Worm (Caenorhabditis elegans): ENCODE results near the gene F26D2.10.

ce11 chrV:16429503-16429902, at the start of gene F26D2.10:
- TF ChIP-seq snpc-4 (tag; optimal IDR thresholded peaks at IDR 0.05): no peak
- TF ChIP-seq bed-3 (GFP tag; optimal IDR thresholded peaks at IDR 0.05): no peak
- no peak for TF ChIP-seq unc-62 (GFP tag; optimal IDR thresholded peaks at IDR 0.05)
- TF ChIP-seq ceh-39 (tag; optimal IDR thresholded peaks at IDR 0.05): no peak
- TF ChIP-seq unc-39 (tag; optimal IDR thresholded peaks at IDR 0.05): no peak
- no peak for TF ChIP-seq drap-1 (GFP tag; optimal IDR thresholded peaks at IDR 0.05)
- no peak for TF ChIP-seq pha-4 (tag; optimal IDR thresholded peaks at IDR 0.05)
- no peak for TF ChIP-seq nhr-76 (tag; optimal IDR thresholded peaks at IDR 0.05)
- no peak for TF ChIP-seq ztf-11 (tag; optimal IDR thresholded peaks at IDR 0.05)
- TF ChIP-seq lin-13 (tag; optimal IDR thresholded peaks at IDR 0.05): no peak
- no peak for TF ChIP-seq lsy-2 (tag; optimal IDR thresholded peaks at IDR 0.05)
- no peak for TF ChIP-seq nhr-237 (tag; optimal IDR thresholded peaks at IDR 0.05)
- TF ChIP-seq elt-1 (tag; optimal IDR thresholded peaks at IDR 0.05; ENCODE audit: borderline replicate concordance, insufficient read depth): no peak
